Worm (Caenorhabditis elegans) whole organism, L2 larva: ENCODE results near the gene C37H5.13.

Experiments
- ZK546.5 ChIP-seq: sonication (generic microtip); optimal IDR thresholded peaks from 2 replicates; lab custom pipeline; 2017; ENCODE audit warnings: missing biosample characterization, missing genetic modification characterization
- nhr-11 ChIP-seq: fragments of 150-350 bp; optimal IDR thresholded peaks from 2 replicates; lab custom pipeline; 2014; ENCODE audit warnings: missing biosample characterization, missing genetic modification characterization
- unc-62 ChIP-seq: fragments of 150-350 bp; optimal IDR thresholded peaks from 2 replicates; lab custom pipeline; 2014; ENCODE audit warnings: missing biosample characterization, missing genetic modification reagents, missing genetic modification characterization

DNA sequence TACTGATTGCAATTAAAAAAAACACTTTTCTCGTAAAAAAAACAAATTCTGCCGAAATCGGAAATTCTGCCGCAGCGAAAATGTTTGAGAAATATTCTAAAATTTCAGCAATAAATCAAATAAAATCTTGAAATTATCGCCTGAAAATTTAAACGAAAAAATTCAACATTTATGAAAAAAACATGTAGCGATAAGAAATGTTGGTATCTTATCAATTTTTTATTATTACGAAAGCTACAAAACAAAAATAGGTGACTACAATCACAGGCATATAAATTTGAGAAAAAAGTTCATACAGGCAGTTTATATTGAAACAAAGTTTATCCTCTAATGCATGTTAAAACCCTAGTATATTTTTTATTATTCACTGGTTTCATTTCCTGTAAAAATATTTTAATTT lies 43.2 kb upstream of the C37H5.13 start, which contains the start of gene ugt-14:
- no peak for TF ChIP-seq nhr-11
- no peak for TF ChIP-seq unc-62 (GFP tag; lab: Kevin White, UChicago)
- no peak for TF ChIP-seq ZK546.5 (tag; lab: Kevin White, UChicago)
